Fruit fly (Drosophila melanogaster): ENCODE measurements around the gene Poxm.

Gene Poxm

DNA sequence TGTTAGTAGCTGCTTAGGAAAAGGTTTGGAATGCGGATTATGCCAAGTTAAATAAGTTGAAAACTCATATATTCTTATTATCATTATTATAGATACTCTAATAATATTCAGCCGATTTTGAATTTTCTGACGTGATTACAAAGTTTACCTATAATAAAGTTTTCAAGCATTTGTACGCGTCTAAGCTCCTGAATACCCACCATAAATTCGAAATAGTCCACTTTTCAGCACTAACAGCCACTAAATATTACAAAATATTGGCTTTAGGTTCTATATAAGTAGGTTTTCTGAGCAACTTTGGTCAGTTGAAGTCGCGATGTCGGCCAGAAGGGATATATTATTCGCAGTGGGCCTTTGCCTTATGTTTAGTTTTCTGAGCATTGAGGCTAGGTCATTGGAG lies 9.6 kb downstream of the Poxm start, which contains the start of gene CG7443:
TSS of gene CG7443 (plus strand) at position 301 of the 400 bp plus-strand sequence.
- TF ChIP-seq Sox15 (GFP tag; optimal IDR thresholded peaks at IDR 0.05) = no peak
- no peak for TF ChIP-seq Gug (GFP tag; IDR thresholded peaks at IDR 0.05)
- no peak for TF ChIP-seq CG16779 (tag; optimal IDR thresholded peaks at IDR 0.05)
- TF ChIP-seq CG11762 (GFP tag; optimal IDR thresholded peaks at IDR 0.05; ENCODE audit: insufficient read depth) = no peak

DNA sequence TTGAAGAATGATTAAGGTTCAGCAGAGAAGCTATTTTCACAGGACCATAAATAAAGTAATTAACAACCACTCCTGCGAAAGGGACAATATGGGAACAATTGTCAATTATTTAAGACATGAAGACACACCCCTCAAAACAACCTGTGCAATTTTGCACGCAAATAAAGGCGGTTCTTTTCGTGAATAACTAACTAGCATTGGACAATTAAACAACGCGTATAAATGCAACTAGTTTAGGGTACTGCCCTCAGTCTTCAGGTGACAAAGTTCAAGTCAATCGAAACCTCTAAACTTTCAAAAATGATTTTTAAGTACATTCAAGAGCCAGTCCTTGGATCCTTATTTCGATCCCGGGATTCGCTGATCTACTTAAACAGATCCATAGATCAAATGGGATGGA lies 12.1 kb downstream of the Poxm start, which contains the start of gene Or85a:
TSS of gene Or85a (plus strand) at position 301 of the 400 bp plus-strand sequence.
- no peak for TF ChIP-seq CG7368 (GFP tag; optimal IDR thresholded peaks at IDR 0.05)
- no peak for TF ChIP-seq Met (GFP tag; optimal IDR thresholded peaks at IDR 0.05)
- TF ChIP-seq achi (GFP tag; optimal IDR thresholded peaks at IDR 0.05) = no peak
- no peak for TF ChIP-seq Blimp-1 (GFP tag; optimal IDR thresholded peaks at IDR 0.05)
- TF ChIP-seq pdm3 (GFP tag; optimal IDR thresholded peaks at IDR 0.05) = no peak
- TF ChIP-seq net (GFP tag; optimal IDR thresholded peaks at IDR 0.05) = no peak
- TF ChIP-seq Gug (GFP tag; IDR thresholded peaks at IDR 0.05) = no peak
- no peak for TF ChIP-seq CG10669 (GFP tag; optimal IDR thresholded peaks at IDR 0.05)
- no peak for TF ChIP-seq CG6163 (GFP tag; IDR thresholded peaks at IDR 0.05)
- TF ChIP-seq salr (GFP tag; optimal IDR thresholded peaks at IDR 0.05) = no peak
- no peak for TF ChIP-seq spab (GFP tag; optimal IDR thresholded peaks at IDR 0.05)
- TF ChIP-seq dsx (GFP tag; optimal IDR thresholded peaks at IDR 0.05; ENCODE audit: poor library complexity, severe bottlenecking) = no peak
- TF ChIP-seq CG8319 (GFP tag; optimal IDR thresholded peaks at IDR 0.05) = no peak
- no peak for TF ChIP-seq Lpt (GFP tag; optimal IDR thresholded peaks at IDR 0.05)
- TF ChIP-seq lz (GFP tag; optimal IDR thresholded peaks at IDR 0.05) = no peak
- no peak for TF ChIP-seq CG11762 (GFP tag; optimal IDR thresholded peaks at IDR 0.05; ENCODE audit: insufficient read depth)
- TF ChIP-seq Eip78C (GFP tag) = no peak
- no peak for TF ChIP-seq Eip93F (GFP tag; optimal IDR thresholded peaks at IDR 0.05)

DNA sequence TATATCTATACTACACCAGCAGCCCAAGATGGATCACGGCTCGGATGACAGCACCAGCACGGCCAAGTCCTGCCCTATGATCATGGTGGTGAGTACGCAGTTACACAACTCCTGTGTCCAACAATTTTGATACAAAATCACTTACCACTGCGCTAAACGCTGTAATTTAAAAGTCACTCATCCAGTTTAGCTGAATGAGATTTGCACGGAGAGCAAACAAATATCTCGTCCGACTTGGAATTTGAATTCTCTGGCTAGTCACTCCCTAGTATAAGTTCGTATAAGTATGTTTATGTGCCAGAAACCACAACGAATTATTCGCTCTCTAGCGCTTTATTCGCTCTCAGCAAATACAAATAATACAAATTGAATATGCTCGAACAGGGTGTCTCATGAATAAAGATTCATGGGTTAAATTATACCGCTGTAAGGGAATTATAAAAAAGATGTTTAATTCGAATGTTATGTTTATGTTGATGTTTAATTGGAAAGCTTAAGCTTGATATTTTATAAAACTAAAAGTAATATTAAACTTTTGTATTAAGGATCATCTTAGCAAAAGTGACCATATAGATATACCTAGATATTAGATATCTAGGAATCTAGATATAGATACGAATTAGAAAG lies 15.8 kb downstream of the Poxm start:
- TF ChIP-seq CG6163 (GFP tag; IDR thresholded peaks at IDR 0.05) (peak; percentile 54; the same call in 2 of the 3 replicates), cyc (GFP tag; optimal IDR thresholded peaks at IDR 0.05) (no peak), eg (GFP tag; IDR thresholded peaks at IDR 0.05) (peak; percentile 71), CG11294 (GFP tag; IDR thresholded peaks at IDR 0.05) (no peak), net (GFP tag; optimal IDR thresholded peaks at IDR 0.05) (peak; percentile 20), Hr4 (GFP tag; optimal IDR thresholded peaks at IDR 0.05) (peak; percentile 51), CG15336 (GFP tag; IDR thresholded peaks at IDR 0.05) (peak; percentile 76), CG8119 (GFP tag; IDR thresholded peaks at IDR 0.05) (peak; percentile 66; the same call in 2 of the 3 replicates), fkh (GFP tag; optimal IDR thresholded peaks at IDR 0.05) (peak; percentile 47), CG6808 (GFP tag; optimal IDR thresholded peaks at IDR 0.05) (no peak), Hr39 (GFP tag; optimal IDR thresholded peaks at IDR 0.05) (no peak)

- TF ChIP-seq CG16779 (tag; optimal IDR thresholded peaks at IDR 0.05) (no peak), eg (GFP tag; IDR thresholded peaks at IDR 0.05) (0 out of 3 replicates have a peak, but pooled peaks have one; percentile 39), CG11902 (GFP tag; optimal IDR thresholded peaks at IDR 0.05) (no peak), CG11762 (GFP tag; optimal IDR thresholded peaks at IDR 0.05; ENCODE audit: insufficient read depth) (no peak), spab (GFP tag; optimal IDR thresholded peaks at IDR 0.05) (no peak), CG10631 (GFP tag; optimal IDR thresholded peaks at IDR 0.05) (no peak), Sox102F (GFP tag; optimal IDR thresholded peaks at IDR 0.05) (no peak), Eip78C (GFP tag) (peak; percentile 53)
Observed at dm6 chr3R:8317215-8317614, 16.4 kb downstream of the Poxm start, which contains the start of gene Ctr1B. Gene Ctr1B, plus strand, starts transcription at chr3R:8317612.

Measured in whole organism, prepupa.